Fruit fly (Drosophila melanogaster) whole organism, wandering third instar larva: Measurements from ENCODE around the gene KP78a.

Experiments used
- Abd-B ChIP-seq: fragments of >200 bp; optimal IDR thresholded peaks from 2 replicates; lab custom pipeline; 2017; ENCODE audit warnings: missing biosample characterization, missing genetic modification characterization
- CG32264 ChIP-seq: fragments of 200-800 bp; sonication (Bioruptor generic); optimal IDR thresholded peaks from 2 replicates; lab custom pipeline; 2016; ENCODE audit warnings: missing biosample characterization, missing genetic modification characterization
- CG9705 ChIP-seq: fragments of 200-800 bp; sonication (Bioruptor generic); optimal IDR thresholded peaks from 2 replicates; lab custom pipeline; 2018; ENCODE audit warnings: missing biosample characterization, mild to moderate bottlenecking, missing genetic modification characterization
- Dfd ChIP-seq: fragments of >200 bp; optimal IDR thresholded peaks from 2 replicates; lab custom pipeline; 2017; ENCODE audit warnings: missing biosample characterization, missing genetic modification characterization
- Dif ChIP-seq: fragments of 200-275, 200-300 bp; sonication (Bioruptor generic); optimal IDR thresholded peaks from 2 replicates; lab custom pipeline; 2018; ENCODE audit warnings: missing biosample characterization, missing genetic modification characterization; ENCODE audit not compliant: partially characterized antibody
- GATAd ChIP-seq: sonication (Bioruptor generic); optimal IDR thresholded peaks from 2 replicates; lab custom pipeline; 2016; ENCODE audit warnings: missing biosample characterization, missing genetic modification characterization
- HLH106 ChIP-seq: fragments of 200-800 bp; optimal IDR thresholded peaks from 3 replicates; lab custom pipeline; 2019; ENCODE audit warnings: missing biosample characterization, mild to moderate bottlenecking, missing genetic modification characterization, moderate library complexity
- Hnf4 ChIP-seq: fragments of 200-800 bp; sonication (Bioruptor generic); optimal IDR thresholded peaks from 2 replicates; lab custom pipeline; 2016; ENCODE audit warnings: missing biosample characterization, mild to moderate bottlenecking, missing genetic modification characterization
- Hr83 ChIP-seq: fragments of 200-300 bp; sonication (Bioruptor generic); optimal IDR thresholded peaks from 2 replicates; lab custom pipeline; 2016; ENCODE audit warnings: missing biosample characterization, mild to moderate bottlenecking, missing genetic modification characterization, moderate library complexity; ENCODE audit not compliant: poor library complexity, severe bottlenecking
- Jra ChIP-seq: sonication (Bioruptor generic); optimal IDR thresholded peaks from 2 replicates; lab custom pipeline; 2016; ENCODE audit warnings: missing biosample characterization, missing genetic modification characterization
- Mio ChIP-seq: sonication (Bioruptor generic); optimal IDR thresholded peaks from 2 replicates; lab custom pipeline; 2016; ENCODE audit warnings: missing biosample characterization, missing genetic modification characterization
- Myc ChIP-seq: fragments of >200 bp; optimal IDR thresholded peaks from 2 replicates; lab custom pipeline; 2017
- N ChIP-seq: fragments of >200 bp; optimal IDR thresholded peaks from 2 replicates; lab custom pipeline; 2018; ENCODE audit warnings: missing biosample characterization, missing external identifiers, missing genetic modification characterization
- OdsH ChIP-seq: fragments of 200-800 bp; sonication (Bioruptor generic); optimal IDR thresholded peaks from 2 replicates; lab custom pipeline; 2016; ENCODE audit warnings: missing biosample characterization, mild to moderate bottlenecking, missing genetic modification characterization
- Sp1 ChIP-seq: fragments of 200-800 bp; sonication (Bioruptor generic); optimal IDR thresholded peaks from 3 replicates; lab custom pipeline; 2019; ENCODE audit warnings: missing biosample characterization, mild to moderate bottlenecking, missing genetic modification characterization, moderate library complexity
- Vsx2 ChIP-seq: fragments of 200-300, 225-300 bp; sonication (Bioruptor generic); optimal IDR thresholded peaks from 2 replicates; lab custom pipeline; 2018; ENCODE audit warnings: missing biosample characterization, missing genetic modification characterization; ENCODE audit not compliant: partially characterized antibody
- br ChIP-seq: fragments of 200-800 bp; sonication (Bioruptor generic); optimal IDR thresholded peaks from 2 replicates; lab custom pipeline; 2016; ENCODE audit warnings: missing biosample characterization, missing genetic modification characterization
- dl ChIP-seq, 2 experiments: fragments of 175-275, 200-275 bp in 1 of 2; fragments of 200-275 bp in 1 of 2; sonication (Bioruptor generic); optimal IDR thresholded peaks; lab custom pipeline; 2018; ENCODE audit warnings: mild to moderate bottlenecking in 2 of 2, missing biosample characterization in 2 of 2, missing genetic modification characterization in 2 of 2, moderate library complexity in 2 of 2; ENCODE audit not compliant: partially characterized antibody in 2 of 2, insufficient read depth in 1 of 2
- dmrt93B ChIP-seq: fragments of 200-800 bp; sonication (Bioruptor generic); optimal IDR thresholded peaks from 2 replicates; lab custom pipeline; 2018; ENCODE audit warnings: missing biosample characterization, mild to moderate bottlenecking, missing genetic modification characterization
- dsf ChIP-seq: sonication (Bioruptor generic); optimal IDR thresholded peaks from 2 replicates; lab custom pipeline; 2016; ENCODE audit warnings: missing biosample characterization, missing genetic modification characterization, borderline replicate concordance
- ey ChIP-seq: fragments of 200-800 bp; sonication (Bioruptor generic); optimal IDR thresholded peaks from 2 replicates; lab custom pipeline; 2016; ENCODE audit warnings: missing biosample characterization, missing genetic modification characterization
- foxo ChIP-seq, 2 experiments: fragments of 200-800 bp; sonication (Bioruptor generic); optimal IDR thresholded peaks; 2 replicates in 1 of 2; 3 replicates in 1 of 2; lab custom pipeline; 2016 to 2017; ENCODE audit warnings: missing biosample characterization in 2 of 2, missing genetic modification characterization in 2 of 2
- fru ChIP-seq: fragments of 200-800 bp; sonication (Bioruptor generic); optimal IDR thresholded peaks from 3 replicates; lab custom pipeline; 2016; ENCODE audit warnings: missing biosample characterization, mild to moderate bottlenecking, missing genetic modification characterization
- h ChIP-seq: fragments of 200-800 bp; sonication (Bioruptor generic); optimal IDR thresholded peaks from 3 replicates; lab custom pipeline; 2016; ENCODE audit warnings: missing biosample characterization, mild to moderate bottlenecking, missing genetic modification characterization
- jim ChIP-seq: fragments of 175-275, 200-325 bp; sonication (Bioruptor generic); optimal IDR thresholded peaks from 2 replicates; lab custom pipeline; 2016; ENCODE audit warnings: missing biosample characterization, mild to moderate bottlenecking, missing genetic modification characterization
- lola ChIP-seq: fragments of >200 bp; optimal IDR thresholded peaks from 2 replicates; lab custom pipeline; 2017; ENCODE audit warnings: missing biosample characterization, missing genetic modification characterization
- pan ChIP-seq: fragments of >200 bp; optimal IDR thresholded peaks from 2 replicates; lab custom pipeline; 2017
- psq ChIP-seq: fragments of 200-800 bp; sonication (Bioruptor generic); optimal IDR thresholded peaks from 3 replicates; lab custom pipeline; 2017; ENCODE audit warnings: missing biosample characterization, mild to moderate bottlenecking, missing genetic modification characterization, moderate library complexity
- rgr ChIP-seq: fragments of 200-800 bp; sonication (Bioruptor generic); optimal IDR thresholded peaks from 3 replicates; lab custom pipeline; 2016; ENCODE audit warnings: missing biosample characterization, mild to moderate bottlenecking, missing genetic modification characterization
- sage ChIP-seq: fragments of 200-800 bp; sonication (Bioruptor generic); optimal IDR thresholded peaks from 2 replicates; lab custom pipeline; 2016; ENCODE audit warnings: missing biosample characterization, mild to moderate bottlenecking, missing genetic modification characterization
- tai ChIP-seq: sonication (Bioruptor generic); optimal IDR thresholded peaks from 2 replicates; lab custom pipeline; 2016; ENCODE audit warnings: missing biosample characterization, missing genetic modification characterization
- usp ChIP-seq: fragments of >200 bp; optimal IDR thresholded peaks from 2 replicates; lab custom pipeline; 2017; ENCODE audit warnings: missing biosample characterization, missing genetic modification characterization
- woc ChIP-seq: sonication (Bioruptor generic); optimal IDR thresholded peaks from 2 replicates; lab custom pipeline; 2016; ENCODE audit warnings: missing biosample characterization, mild to moderate bottlenecking, missing genetic modification characterization

KP78a gene

dm6 chr3R:11351721-11352481 is 1.0 kb downstream of the KP78a start:
- TF ChIP-seq usp (GFP tag; lab: Kevin White, UChicago), result no peak
- TF ChIP-seq psq (GFP tag; lab: Kevin White, UChicago), result peak; percentile 75
- no peak for TF ChIP-seq dsf (GFP tag; lab: Kevin White, UChicago)
- no peak for TF ChIP-seq br
- TF ChIP-seq CG9705 (GFP tag; lab: Kevin White, UChicago), result no peak
- no peak for TF ChIP-seq lola
- TF ChIP-seq jim, result no peak

dm6 chr3R:11351280-11351679 is 1.7 kb downstream of the KP78a start:
- no peak for TF ChIP-seq Mio (GFP tag; lab: Kevin White, UChicago)

dm6 chr3R:11350741-11351140 is 2.2 kb downstream of the KP78a start:
- TF ChIP-seq Abd-B (no peak), sage (GFP tag; lab: Kevin White, UChicago) (no peak), dl (GFP tag; optimal IDR thresholded peaks at IDR 0.05; lab: Kevin White, UChicago; ENCODE audit: insufficient read depth in 1 of 2, partially characterized antibody in 2 of 2) (no peak), lola (no peak), Sp1 (GFP tag; lab: Kevin White, UChicago) (no peak), tai (GFP tag; lab: Kevin White, UChicago) (no peak), ey (GFP tag; lab: Kevin White, UChicago) (no peak), GATAd (no peak), Myc (lab: Kevin White, UChicago) (no peak)

- TF ChIP-seq ey (GFP tag; lab: Kevin White, UChicago) (no peak), Myc (lab: Kevin White, UChicago) (no peak), usp (GFP tag; lab: Kevin White, UChicago) (no peak), sage (GFP tag; lab: Kevin White, UChicago) (no peak), Sp1 (GFP tag; lab: Kevin White, UChicago) (no peak), Vsx2 (GFP tag; lab: Kevin White, UChicago) (no peak), h (GFP tag; lab: Kevin White, UChicago) (no peak), lola (no peak), Jra (no peak), woc (GFP tag; lab: Kevin White, UChicago) (no peak), fru (no peak), CG32264 (GFP tag; lab: Kevin White, UChicago) (no peak), jim (no peak), tai (GFP tag; lab: Kevin White, UChicago) (no peak), Hr83 (GFP tag; lab: Kevin White, UChicago) (no peak), Dif (GFP tag; lab: Kevin White, UChicago) (no peak)
Observed at dm6 chr3R:11344901-11345300, 8.0 kb downstream of the KP78a start.

dm6 chr3R:11343966-11344365 is 9.0 kb downstream of the KP78a start:
- TF ChIP-seq Hr83 (GFP tag; lab: Kevin White, UChicago), result no peak
- no peak for TF ChIP-seq Vsx2 (GFP tag; lab: Kevin White, UChicago)
- TF ChIP-seq Hnf4, result no peak
- TF ChIP-seq foxo (GFP tag; optimal IDR thresholded peaks at IDR 0.05; lab: Kevin White, UChicago), result no peak
- no peak for TF ChIP-seq dmrt93B
- TF ChIP-seq usp (GFP tag; lab: Kevin White, UChicago), result no peak
- TF ChIP-seq Dif (GFP tag; lab: Kevin White, UChicago), result no peak
- no peak for TF ChIP-seq N (GFP tag; lab: Kevin White, UChicago)
- no peak for TF ChIP-seq OdsH (GFP tag; lab: Kevin White, UChicago)
- TF ChIP-seq pan (lab: Kevin White, UChicago), result no peak
- TF ChIP-seq GATAd, result no peak
- no peak for TF ChIP-seq psq (GFP tag; lab: Kevin White, UChicago)
- no peak for TF ChIP-seq dsf (GFP tag; lab: Kevin White, UChicago)
- no peak for TF ChIP-seq Sp1 (GFP tag; lab: Kevin White, UChicago)
- TF ChIP-seq rgr (GFP tag; lab: Kevin White, UChicago), result no peak
- TF ChIP-seq HLH106, result no peak
- no peak for TF ChIP-seq Dfd (GFP tag; lab: Kevin White, UChicago)
- no peak for TF ChIP-seq CG9705 (GFP tag; lab: Kevin White, UChicago)
- no peak for TF ChIP-seq h (GFP tag; lab: Kevin White, UChicago)
- no peak for TF ChIP-seq Jra
